Worm (Caenorhabditis elegans): ENCODE results near the gene cst-2.

- TF ChIP-seq madf-6 (GFP tag; IDR thresholded peaks at IDR 0.05) (no peak), B0019.2 (GFP tag; conservative IDR thresholded peaks at IDR 0.05) (no peak), snpc-4 (GFP tag; optimal IDR thresholded peaks at IDR 0.05) (no peak), snpc-4 (tag; optimal IDR thresholded peaks at IDR 0.05) (no peak), cebp-2 (GFP tag; IDR thresholded peaks at IDR 0.05) (no peak), ama-1 (optimal IDR thresholded peaks at IDR 0.05) (no peak), ama-1 (GFP tag; optimal IDR thresholded peaks at IDR 0.05) (no peak), ceh-58 (GFP tag; IDR thresholded peaks at IDR 0.05) (no peak), ets-4 (GFP tag; optimal IDR thresholded peaks at IDR 0.05) (no peak), mel-28 (tag; optimal IDR thresholded peaks at IDR 0.05; ENCODE audit: borderline replicate concordance) (no peak), rcor-1 (GFP tag; IDR thresholded peaks at IDR 0.05) (no peak), bed-1 (GFP tag; IDR thresholded peaks at IDR 0.05) (no peak)
These were observed 29.0 kb upstream of the cst-2 start, which contains the start of gene F14H12.8 for ce11 chrX:4364877-4365276.
